Fruit fly (Drosophila melanogaster): Measurements from ENCODE around the gene hyx.

The hyx gene

dm6 chr3R:9047561-9048465 is 9.3 kb downstream of the hyx start, which contains the start of gene Rel (continued):
- TF ChIP-seq Nf-YB (GFP tag; optimal IDR thresholded peaks at IDR 0.05) (peak; percentile 59), CG10321 (GFP tag; IDR thresholded peaks at IDR 0.05) (no peak), CG1603 (tag; optimal IDR thresholded peaks at IDR 0.05) (peak; percentile 40), phol (tag; optimal IDR thresholded peaks at IDR 0.05) (peak; percentile 83), fd96Cb (tag; optimal IDR thresholded peaks at IDR 0.05) (peak; percentile 67), sens-2 (GFP tag; IDR thresholded peaks at IDR 0.05) (no peak), CG13775 (GFP tag; optimal IDR thresholded peaks at IDR 0.05) (peak; percentile 76), Mrtf (GFP tag; IDR thresholded peaks at IDR 0.05) (no peak), pb (GFP tag; optimal IDR thresholded peaks at IDR 0.05) (peak; percentile 34), gsb (GFP tag; IDR thresholded peaks at IDR 0.05) (no peak), ash1 (GFP tag; optimal IDR thresholded peaks at IDR 0.05) (no peak), CG3847 (GFP tag; IDR thresholded peaks at IDR 0.05) (no peak), CG4328 (GFP tag; optimal IDR thresholded peaks at IDR 0.05) (peak; percentile 68), zfh2 (GFP tag; optimal IDR thresholded peaks at IDR 0.05) (peak; percentile 30), Kr (GFP tag; optimal IDR thresholded peaks at IDR 0.05) (no peak), CG2116 (GFP tag; optimal IDR thresholded peaks at IDR 0.05) (peak; percentile 33), CG3726 (GFP tag; IDR thresholded peaks at IDR 0.05) (no peak), CG32772 (GFP tag; IDR thresholded peaks at IDR 0.05) (no peak), CG6689 (GFP tag; IDR thresholded peaks at IDR 0.05) (no peak), CG10959 (GFP tag; IDR thresholded peaks at IDR 0.05) (no peak), CG13424 (tag; optimal IDR thresholded peaks at IDR 0.05) (peak; percentile 85), sqz (GFP tag; optimal IDR thresholded peaks at IDR 0.05) (peak; percentile 49), Ets65A (GFP tag) (peak; percentile 83), tll (GFP tag; optimal IDR thresholded peaks at IDR 0.05) (no peak), Spps (tag; optimal IDR thresholded peaks at IDR 0.05) (peak; percentile 32), CG7786 (GFP tag; optimal IDR thresholded peaks at IDR 0.05) (no peak), toy (GFP tag; IDR thresholded peaks at IDR 0.05) (no peak), Xrp1 (GFP tag; IDR thresholded peaks at IDR 0.05) (no peak), run (tag; optimal IDR thresholded peaks at IDR 0.05) (peak; percentile 9), trh (GFP tag; optimal IDR thresholded peaks at IDR 0.05) (no peak), NC2β (GFP tag; optimal IDR thresholded peaks at IDR 0.05) (peak; percentile 22), CG18599 (GFP tag; optimal IDR thresholded peaks at IDR 0.05) (peak; percentile 70), Xbp1 (GFP tag; optimal IDR thresholded peaks at IDR 0.05) (peak; percentile 46), CG15269 (tag; optimal IDR thresholded peaks at IDR 0.05) (peak; percentile 78), CG6813 (GFP tag; optimal IDR thresholded peaks at IDR 0.05) (peak; percentile 39), CG10565 (GFP tag; optimal IDR thresholded peaks at IDR 0.05) (no peak), CG3838 (GFP tag; optimal IDR thresholded peaks at IDR 0.05) (no peak), CG12769 (tag; optimal IDR thresholded peaks at IDR 0.05) (peak; percentile 99), tin (GFP tag; optimal IDR thresholded peaks at IDR 0.05) (peak; percentile 63), gem (tag; optimal IDR thresholded peaks at IDR 0.05) (peak; percentile 89), Hmx (GFP tag; optimal IDR thresholded peaks at IDR 0.05) (no peak), CG17385 (GFP tag; optimal IDR thresholded peaks at IDR 0.05) (peak; percentile 57), H15 (GFP tag; IDR thresholded peaks at IDR 0.05) (no peak), MESR4 (GFP tag; optimal IDR thresholded peaks at IDR 0.05) (peak; percentile 27), Hr78 (GFP tag; optimal IDR thresholded peaks at IDR 0.05) (peak in 1 of 2 experiments; percentile 34), CG13894 (tag; optimal IDR thresholded peaks at IDR 0.05) (peak; percentile 97), pita (GFP tag; optimal IDR thresholded peaks at IDR 0.05) (no peak), Lhr (GFP tag; optimal IDR thresholded peaks at IDR 0.05) (no peak), Antp (GFP tag; optimal IDR thresholded peaks at IDR 0.05) (no peak)
